Worm (Caenorhabditis elegans) whole organism, early embryonic: ENCODE data around the gene F49C12.11.

ENCODE experiments used
- B0310.2 ChIP-seq: sonication (generic microtip); optimal IDR thresholded peaks from 2 replicates; lab custom pipeline; 2016; ENCODE audit warnings: mild to moderate bottlenecking, missing genetic modification characterization, missing compliant biosample characterization
- F13C5.2 ChIP-seq: sonication (generic microtip); optimal IDR thresholded peaks from 2 replicates; lab custom pipeline; 2017; ENCODE audit warnings: mild to moderate bottlenecking, missing genetic modification characterization, inconsistent platforms, missing compliant biosample characterization
- aly-1 ChIP-seq: sonication (generic microtip); optimal IDR thresholded peaks from 2 replicates; lab custom pipeline; 2016; ENCODE audit warnings: missing genetic modification characterization, missing compliant biosample characterization
- ama-1 ChIP-seq: fragments of 150-350 bp; optimal IDR thresholded peaks from 2 replicates; lab custom pipeline; 2014
- ceh-13 ChIP-seq: fragments of 200-800 bp; sonication (Bioruptor generic); optimal IDR thresholded peaks from 2 replicates; lab custom pipeline; 2018; ENCODE audit warnings: mild to moderate bottlenecking, missing genetic modification characterization, missing compliant biosample characterization
- ceh-36 ChIP-seq: sonication (generic microtip); optimal IDR thresholded peaks from 2 replicates; lab custom pipeline; 2016; ENCODE audit warnings: missing genetic modification characterization, inconsistent platforms, missing compliant biosample characterization
- flt-1 ChIP-seq: fragments of 200-800 bp; sonication (Bioruptor generic); IDR thresholded peaks from 2 replicates; pipeline ENCODE4 v1.3.6; 2022; ENCODE audit warnings: missing genetic modification characterization, missing compliant biosample characterization
- hmbx-1 ChIP-seq: sonication (generic microtip); optimal IDR thresholded peaks from 2 replicates; lab custom pipeline; 2016; ENCODE audit warnings: mild to moderate bottlenecking, missing genetic modification characterization, missing compliant biosample characterization
- hnd-1 ChIP-seq: sonication (generic microtip); optimal IDR thresholded peaks from 2 replicates; lab custom pipeline; 2016; ENCODE audit warnings: missing genetic modification characterization, missing compliant biosample characterization
- pes-1 ChIP-seq: fragments of 200-800 bp; sonication (Bioruptor generic); IDR thresholded peaks from 2 replicates; pipeline ENCODE4 v1.3.6; 2022; ENCODE audit warnings: missing genetic modification reagents, missing genetic modification characterization, missing compliant biosample characterization
- scrt-1 ChIP-seq: fragments of 200-800 bp; sonication (Bioruptor generic); IDR thresholded peaks from 2 replicates; pipeline ENCODE4 v1.3.6; 2022; ENCODE audit warnings: missing genetic modification characterization, missing compliant biosample characterization
- sea-1 ChIP-seq: fragments of 200-800 bp; sonication (Bioruptor generic); conservative IDR thresholded peaks from 2 replicates; pipeline ENCODE4 v1.3.6; 2022; ENCODE audit warnings: missing genetic modification characterization, missing compliant biosample characterization
- tbx-11 ChIP-seq: fragments of 200-800 bp; sonication (Bioruptor generic); IDR thresholded peaks from 2 replicates; pipeline ENCODE4 v1.3.6; 2022; ENCODE audit warnings: missing genetic modification characterization, missing compliant biosample characterization
- tbx-37 ChIP-seq: fragments of 200-800 bp; sonication (Bioruptor generic); conservative IDR thresholded peaks from 2 replicates; pipeline ENCODE4 v1.3.6; 2022; ENCODE audit warnings: missing genetic modification reagents, missing genetic modification characterization, missing compliant biosample characterization

ce11 chrIV:9335552-9336251 is 16.5 kb downstream of the F49C12.11 start, which contains the start of the genes coa-4 and T20D3.14:
- TF ChIP-seq flt-1 (GFP tag; lab: Robert Waterston, UW) (no peak), B0310.2 (no peak), ama-1 (lab: Kevin White, UChicago) (no peak), aly-1 (tag; lab: Kevin White, UChicago) (no peak), pes-1 (no peak), hnd-1 (tag; lab: Kevin White, UChicago) (no peak), ceh-13 (GFP tag; lab: Kevin White, UChicago) (no peak), sea-1 (GFP tag; lab: Robert Waterston, UW) (no peak), scrt-1 (no peak), tbx-37 (no peak), F13C5.2 (tag; lab: Kevin White, UChicago) (no peak), ceh-36 (tag; lab: Kevin White, UChicago) (no peak), tbx-11 (GFP tag; lab: Robert Waterston, UW) (no peak), hmbx-1 (tag; lab: Kevin White, UChicago) (no peak)
